Worm (Caenorhabditis elegans): ENCODE data around the gene clik-2.

Gene clik-2

DNA sequence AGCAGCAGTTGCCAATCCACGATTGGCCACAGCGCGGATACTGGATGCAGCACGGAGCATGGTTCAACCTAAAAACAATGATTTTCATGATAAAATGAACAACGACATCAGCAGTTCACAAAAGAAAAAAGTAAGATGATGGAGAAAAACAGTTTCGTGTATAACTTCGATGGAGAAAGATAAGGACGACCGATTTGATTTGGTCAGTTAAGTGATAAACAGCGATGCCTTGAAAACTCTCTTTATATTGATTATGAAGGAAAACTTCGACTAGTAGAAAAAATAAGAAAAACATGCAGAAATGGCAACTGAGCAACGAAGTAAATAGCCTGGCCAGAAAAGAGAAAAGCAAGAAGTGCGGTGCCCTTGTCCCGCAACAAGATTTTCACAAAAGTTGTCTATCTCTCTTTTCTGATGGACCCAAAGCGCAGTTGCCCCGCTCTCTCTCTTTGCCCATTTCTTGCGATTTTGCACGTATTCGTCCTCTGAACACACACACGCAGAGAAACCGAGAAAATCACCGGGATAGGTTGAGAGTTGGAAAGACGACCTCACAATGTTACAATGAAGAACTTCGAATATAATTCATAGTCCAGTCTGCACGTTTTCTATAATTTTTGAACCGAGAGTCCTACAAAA is 28.0 kb downstream of the clik-2 start, which contains the start of gene pcca-1:
Gene pcca-1 (minus strand): TSS at position 68 of the 639 bp plus-strand sequence.
- TF ChIP-seq lin-13 (GFP tag; optimal IDR thresholded peaks at IDR 0.05) (peak; percentile 9), ceh-16 (tag; optimal IDR thresholded peaks at IDR 0.05) (no peak), blmp-1 (tag; optimal IDR thresholded peaks at IDR 0.05; ENCODE audit: insufficient read depth) (no peak), ama-1 (optimal IDR thresholded peaks at IDR 0.05) (peak; percentile 3), zag-1 (tag; optimal IDR thresholded peaks at IDR 0.05) (no peak), Y55F3AM.14 (GFP tag; optimal IDR thresholded peaks at IDR 0.05) (no peak), sma-9 (GFP tag; optimal IDR thresholded peaks at IDR 0.05) (no peak), sma-9 (tag; optimal IDR thresholded peaks at IDR 0.05) (no peak), sem-4 (tag; optimal IDR thresholded peaks at IDR 0.05) (no peak), snpc-4 (tag; optimal IDR thresholded peaks at IDR 0.05) (no peak), fos-1 (tag; optimal IDR thresholded peaks at IDR 0.05) (no peak), ztf-4 (tag; optimal IDR thresholded peaks at IDR 0.05) (no peak), aly-2 (tag; optimal IDR thresholded peaks at IDR 0.05) (no peak), nhr-129 (tag; optimal IDR thresholded peaks at IDR 0.05) (peak; percentile 49), R02D3.7 (tag; optimal IDR thresholded peaks at IDR 0.05) (no peak), lin-11 (tag; optimal IDR thresholded peaks at IDR 0.05) (no peak), C34F6.9 (tag; optimal IDR thresholded peaks at IDR 0.05) (peak; percentile 43), nhr-23 (tag; optimal IDR thresholded peaks at IDR 0.05) (no peak), nhr-10 (tag; optimal IDR thresholded peaks at IDR 0.05) (no peak), unc-62 (GFP tag; optimal IDR thresholded peaks at IDR 0.05) (no peak), F13H6.1 (tag; optimal IDR thresholded peaks at IDR 0.05) (peak; percentile 2), nhr-6 (tag; optimal IDR thresholded peaks at IDR 0.05) (no peak)

DNA sequence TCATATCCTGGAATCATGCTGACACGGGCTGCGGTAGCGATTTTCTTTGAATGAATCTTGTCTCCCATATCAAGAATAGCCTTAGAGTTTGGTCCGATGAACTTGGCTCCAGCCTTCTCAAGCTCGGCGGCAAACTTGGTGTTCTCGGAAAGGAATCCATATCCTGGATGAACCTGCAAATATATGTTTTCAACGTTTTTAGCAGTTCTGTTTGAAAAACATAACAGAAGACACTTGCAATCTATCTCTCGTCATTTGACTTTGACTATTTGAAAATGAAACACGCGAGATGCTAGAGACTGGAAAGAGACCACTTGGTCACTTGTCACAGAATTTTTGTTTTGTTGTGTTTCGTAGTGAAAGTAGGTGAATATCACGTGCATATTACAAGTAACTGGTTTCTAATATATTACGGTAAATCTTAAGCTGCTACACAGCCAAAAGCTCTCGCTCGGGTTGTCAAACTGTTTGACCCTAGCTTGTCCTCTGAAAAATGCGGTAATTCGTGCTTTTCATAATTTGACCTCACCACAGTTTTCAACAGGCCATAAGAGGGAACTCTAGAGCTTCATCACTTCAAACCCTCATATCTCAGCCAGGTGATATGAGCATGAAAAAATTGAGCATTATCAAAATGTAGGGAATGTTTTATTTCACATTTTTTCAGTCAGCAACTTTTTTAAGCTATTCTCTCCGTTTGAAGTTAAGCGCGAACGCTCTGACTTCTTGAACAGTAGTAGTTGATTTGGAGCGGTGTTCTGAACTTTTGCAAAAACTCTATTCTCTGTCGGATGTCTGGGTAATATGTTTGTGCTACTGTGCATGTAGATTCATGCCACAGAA is 29.2 kb downstream of the clik-2 start:
- TF ChIP-seq nhr-23 (tag; optimal IDR thresholded peaks at IDR 0.05) (no peak), nhr-129 (tag; optimal IDR thresholded peaks at IDR 0.05) (peak; percentile 73), blmp-1 (tag; optimal IDR thresholded peaks at IDR 0.05; ENCODE audit: insufficient read depth) (peak; percentile 34), F13H6.1 (tag; optimal IDR thresholded peaks at IDR 0.05) (peak; percentile 14), sma-9 (GFP tag; optimal IDR thresholded peaks at IDR 0.05) (peak; percentile 8), sma-9 (tag; optimal IDR thresholded peaks at IDR 0.05) (no peak), gmeb-1 (tag; optimal IDR thresholded peaks at IDR 0.05) (peak; percentile 4), lsy-2 (tag; optimal IDR thresholded peaks at IDR 0.05) (peak in 1 of 2 experiments; percentile 36), lin-39 (tag; optimal IDR thresholded peaks at IDR 0.05) (no peak), nhr-25 (tag; optimal IDR thresholded peaks at IDR 0.05) (peak; percentile 34)

DNA sequence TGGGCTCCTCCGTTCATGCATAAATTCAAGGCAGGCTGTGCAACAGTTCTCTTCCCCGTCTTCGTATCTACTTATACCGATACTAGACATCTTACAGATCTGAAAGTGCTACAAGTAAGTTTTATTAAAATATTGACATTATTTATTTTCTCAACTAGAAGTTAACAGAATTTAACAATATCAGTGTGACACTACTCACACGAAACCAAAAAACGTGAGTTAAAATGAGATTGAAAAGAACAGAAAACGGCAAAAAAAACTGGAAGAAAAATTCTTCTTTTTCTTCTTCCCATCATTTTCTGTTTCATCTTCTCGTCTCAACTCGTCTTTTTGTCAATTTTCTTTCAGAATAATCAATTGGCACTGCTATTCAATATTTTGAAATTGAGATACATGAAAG is 32.1 kb downstream of the clik-2 start, which contains the start of gene F27D9.12:
Gene F27D9.12 (minus strand): TSS at position 101 of the 400 bp plus-strand sequence.
- no peak for TF ChIP-seq nhr-23 (tag; optimal IDR thresholded peaks at IDR 0.05)
- no peak for TF ChIP-seq ceh-16 (tag; optimal IDR thresholded peaks at IDR 0.05)
- TF ChIP-seq nhr-237 (tag; optimal IDR thresholded peaks at IDR 0.05), result no peak
- no peak for TF ChIP-seq zag-1 (tag; optimal IDR thresholded peaks at IDR 0.05)
- no peak for TF ChIP-seq alr-1 (tag; optimal IDR thresholded peaks at IDR 0.05)
- TF ChIP-seq ZK546.5 (tag; optimal IDR thresholded peaks at IDR 0.05), result no peak
- TF ChIP-seq unc-62 (GFP tag; optimal IDR thresholded peaks at IDR 0.05), result no peak
- no peak for TF ChIP-seq skn-1 (tag; optimal IDR thresholded peaks at IDR 0.05)
- TF ChIP-seq lsy-2 (tag; optimal IDR thresholded peaks at IDR 0.05), result no peak
- TF ChIP-seq mab-5 (tag; optimal IDR thresholded peaks at IDR 0.05), result no peak
- no peak for TF ChIP-seq sem-4 (tag; optimal IDR thresholded peaks at IDR 0.05)
- TF ChIP-seq nhr-77 (tag; optimal IDR thresholded peaks at IDR 0.05), result no peak
- TF ChIP-seq nhr-25 (tag; optimal IDR thresholded peaks at IDR 0.05), result no peak
- TF ChIP-seq fos-1 (tag; optimal IDR thresholded peaks at IDR 0.05), result no peak
- no peak for TF ChIP-seq unc-55 (GFP tag; optimal IDR thresholded peaks at IDR 0.05)
- TF ChIP-seq ceh-82 (tag; optimal IDR thresholded peaks at IDR 0.05), result no peak
- no peak for TF ChIP-seq nhr-11 (tag; optimal IDR thresholded peaks at IDR 0.05)
- no peak for TF ChIP-seq unc-39 (tag; optimal IDR thresholded peaks at IDR 0.05)

Measured in whole organism, L2 larva.